Worm (Caenorhabditis elegans): ENCODE results near the gene col-79.

Gene col-79

DNA sequence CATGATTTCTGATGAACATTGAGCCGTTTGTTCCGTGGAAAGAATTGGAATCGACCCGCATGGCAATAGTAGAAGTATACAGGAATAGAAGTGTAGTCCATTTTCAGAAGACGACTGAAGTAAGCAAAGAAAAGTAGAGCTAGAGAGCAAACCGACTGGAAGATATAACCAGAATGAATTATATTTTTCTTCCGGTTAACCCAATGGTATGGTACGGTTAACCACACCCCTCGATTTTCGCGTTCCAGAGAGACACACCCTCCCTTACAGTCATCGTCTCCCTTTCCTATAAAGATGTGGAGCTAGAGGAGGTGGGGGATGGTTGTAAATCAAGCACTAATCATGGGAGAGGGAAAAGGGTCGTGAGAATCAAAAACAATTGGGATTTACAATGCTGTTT is 19.7 kb downstream of the col-79 start, which contains the start of gene C09G5.14:
C09G5.14 (minus strand) TSS at position 101 of the 400 bp plus-strand sequence.
- TF ChIP-seq zip-8 (tag; optimal IDR thresholded peaks at IDR 0.05) (no peak), lsy-2 (tag; optimal IDR thresholded peaks at IDR 0.05) (no peak), mab-5 (tag; optimal IDR thresholded peaks at IDR 0.05) (no peak)

DNA sequence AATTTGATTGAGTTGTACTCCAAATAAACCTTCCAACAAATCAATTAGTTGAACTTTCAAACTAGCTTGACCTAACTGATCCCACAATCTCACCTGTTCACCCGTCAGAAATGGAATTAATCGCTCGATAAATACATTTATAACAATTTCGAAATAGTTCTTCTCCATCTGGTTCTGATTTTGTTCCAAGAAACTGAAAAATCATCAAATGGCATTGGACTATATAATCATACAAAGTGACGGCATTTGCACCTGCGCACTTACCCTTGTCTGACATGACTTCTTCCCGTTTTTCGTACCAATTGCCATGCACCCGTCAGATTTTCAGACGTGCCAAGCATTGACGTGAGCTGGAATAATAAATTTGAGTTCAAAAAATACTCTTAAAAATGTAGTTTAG is 27.3 kb downstream of the col-79 start:
- TF ChIP-seq nhr-28 (tag; optimal IDR thresholded peaks at IDR 0.05) (no peak), nhr-76 (tag; optimal IDR thresholded peaks at IDR 0.05) (no peak), nhr-12 (tag; optimal IDR thresholded peaks at IDR 0.05) (no peak)

DNA sequence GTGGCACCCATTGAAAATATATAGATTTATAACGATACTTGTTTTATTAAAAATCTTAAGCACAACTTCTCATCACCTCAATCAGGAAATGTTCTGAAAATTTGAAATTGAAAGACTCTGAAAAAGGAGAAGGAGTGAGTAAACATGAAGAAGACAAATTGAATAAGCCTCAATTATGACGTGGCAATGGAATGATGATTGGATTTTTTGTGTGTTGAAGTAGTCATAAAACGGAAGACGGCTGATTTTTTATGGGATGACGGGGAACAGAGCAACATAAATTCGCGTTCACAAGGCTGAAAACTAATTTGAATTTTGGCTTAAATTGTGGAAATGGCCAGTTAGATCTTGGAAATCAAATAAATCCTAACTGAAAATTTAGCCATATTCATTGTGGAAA is 28.1 kb downstream of the col-79 start, which contains the start of gene glb-12:
glb-12 (minus strand) TSS at position 101 of the 400 bp plus-strand sequence.
- TF ChIP-seq lin-13 (tag; optimal IDR thresholded peaks at IDR 0.05), result no peak
- no peak for TF ChIP-seq ces-1 (GFP tag; optimal IDR thresholded peaks at IDR 0.05)
- TF ChIP-seq ztf-11 (tag; optimal IDR thresholded peaks at IDR 0.05), result no peak
- TF ChIP-seq mep-1 (tag; optimal IDR thresholded peaks at IDR 0.05), result no peak
- no peak for TF ChIP-seq ceh-43 (GFP tag; optimal IDR thresholded peaks at IDR 0.05)
- no peak for TF ChIP-seq unc-62 (GFP tag; optimal IDR thresholded peaks at IDR 0.05)
- TF ChIP-seq nhr-237 (tag; optimal IDR thresholded peaks at IDR 0.05), result no peak
- no peak for TF ChIP-seq nhr-12 (tag; optimal IDR thresholded peaks at IDR 0.05)
- no peak for TF ChIP-seq sptf-1 (tag; optimal IDR thresholded peaks at IDR 0.05)

DNA sequence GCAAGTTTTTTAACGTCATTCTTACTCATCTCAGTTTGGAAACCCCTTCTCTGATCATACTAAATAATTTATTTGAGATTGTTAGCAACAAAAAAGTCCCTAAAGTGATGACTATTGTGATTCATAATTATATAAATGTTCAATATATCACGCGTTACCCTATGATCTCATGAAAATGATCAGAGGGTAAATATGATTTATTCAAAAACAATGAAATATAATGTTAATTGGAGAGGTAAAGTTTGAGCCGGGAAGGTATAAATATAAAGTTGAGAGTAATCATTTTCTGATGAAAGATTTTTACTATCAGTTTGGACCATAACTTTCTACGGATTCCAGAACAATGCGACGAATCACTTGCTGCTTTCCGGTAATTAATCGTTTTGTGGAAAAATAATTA is 33.6 kb downstream of the col-79 start, which contains the start of gene C52A11.3:
C52A11.3 (plus strand) TSS at position 301 of the 400 bp plus-strand sequence.
- TF ChIP-seq unc-120 (tag; optimal IDR thresholded peaks at IDR 0.05; ENCODE audit: poor library complexity, severe bottlenecking) (no peak), ces-1 (GFP tag; optimal IDR thresholded peaks at IDR 0.05) (no peak), nhr-28 (tag; optimal IDR thresholded peaks at IDR 0.05) (no peak), lsy-2 (tag; optimal IDR thresholded peaks at IDR 0.05) (no peak), nhr-12 (tag; optimal IDR thresholded peaks at IDR 0.05) (no peak), tbx-8 (GFP tag; optimal IDR thresholded peaks at IDR 0.05) (no peak), mls-2 (tag; optimal IDR thresholded peaks at IDR 0.05) (no peak), mab-5 (tag; optimal IDR thresholded peaks at IDR 0.05) (no peak), zip-8 (tag; optimal IDR thresholded peaks at IDR 0.05) (no peak), nhr-76 (tag; optimal IDR thresholded peaks at IDR 0.05) (no peak), nhr-2 (tag; optimal IDR thresholded peaks at IDR 0.05) (no peak), bed-3 (GFP tag; optimal IDR thresholded peaks at IDR 0.05) (no peak), blmp-1 (tag; optimal IDR thresholded peaks at IDR 0.05) (no peak), lin-13 (tag; optimal IDR thresholded peaks at IDR 0.05) (no peak), elt-3 (tag; optimal IDR thresholded peaks at IDR 0.05) (no peak), sem-2 (GFP tag; optimal IDR thresholded peaks at IDR 0.05) (no peak)

DNA sequence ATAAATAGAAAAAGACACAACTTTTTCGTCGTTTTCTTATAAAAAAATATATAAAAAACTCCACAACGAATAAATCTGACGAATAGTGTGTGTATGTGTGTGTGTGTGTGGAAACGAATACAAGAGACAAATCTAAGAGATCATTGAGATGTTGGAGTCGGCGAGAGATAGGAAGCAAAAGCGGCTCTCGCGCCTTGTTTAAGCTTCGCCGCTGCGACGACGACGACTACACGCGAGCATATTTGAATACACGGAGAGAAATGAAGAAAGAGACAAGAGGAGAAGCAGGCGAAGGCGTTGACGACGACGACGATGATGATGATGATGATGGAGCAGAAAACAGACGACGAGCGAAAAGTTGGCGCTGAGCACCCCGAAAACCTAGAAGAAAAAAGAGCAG is 41.4 kb downstream of the col-79 start:
- no peak for TF ChIP-seq ceh-39 (tag; optimal IDR thresholded peaks at IDR 0.05)
- TF ChIP-seq bed-3 (GFP tag; optimal IDR thresholded peaks at IDR 0.05), result no peak
- no peak for TF ChIP-seq nhr-28 (tag; optimal IDR thresholded peaks at IDR 0.05)
- TF ChIP-seq hlh-1 (tag; optimal IDR thresholded peaks at IDR 0.05), result no peak
- peak; percentile 31 for TF ChIP-seq ces-1 (GFP tag; optimal IDR thresholded peaks at IDR 0.05)
- no peak for TF ChIP-seq pha-4 (tag; optimal IDR thresholded peaks at IDR 0.05)
- no peak for TF ChIP-seq lsy-2 (tag; optimal IDR thresholded peaks at IDR 0.05)

DNA sequence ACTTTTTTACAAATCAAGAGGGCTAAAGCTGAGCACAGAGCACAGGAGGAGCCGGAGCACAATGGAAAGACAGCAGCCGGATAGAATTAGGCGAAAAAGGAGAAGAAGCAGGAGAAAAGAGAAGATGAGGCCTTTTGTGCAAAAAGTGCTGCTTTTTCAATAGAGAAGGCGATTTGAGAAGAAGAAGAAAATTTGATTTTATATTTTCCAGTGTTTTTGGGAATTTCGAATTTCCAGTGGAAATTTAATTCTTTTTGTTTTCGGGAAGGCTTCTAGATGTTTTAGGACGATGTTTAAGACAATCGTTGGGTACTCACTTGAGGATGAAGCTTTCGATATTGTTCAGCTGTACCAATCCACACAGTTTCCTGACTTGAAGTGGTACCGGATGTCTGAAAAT is 50.3 kb downstream of the col-79 start:
- TF ChIP-seq ceh-83 (GFP tag; optimal IDR thresholded peaks at IDR 0.05) (no peak), zip-8 (tag; optimal IDR thresholded peaks at IDR 0.05) (no peak), ces-1 (GFP tag; optimal IDR thresholded peaks at IDR 0.05) (peak; percentile 71)

All from whole organism, mixed stage, embryonic.